Worm (Caenorhabditis elegans): ENCODE results near the gene grd-8.

DNA sequence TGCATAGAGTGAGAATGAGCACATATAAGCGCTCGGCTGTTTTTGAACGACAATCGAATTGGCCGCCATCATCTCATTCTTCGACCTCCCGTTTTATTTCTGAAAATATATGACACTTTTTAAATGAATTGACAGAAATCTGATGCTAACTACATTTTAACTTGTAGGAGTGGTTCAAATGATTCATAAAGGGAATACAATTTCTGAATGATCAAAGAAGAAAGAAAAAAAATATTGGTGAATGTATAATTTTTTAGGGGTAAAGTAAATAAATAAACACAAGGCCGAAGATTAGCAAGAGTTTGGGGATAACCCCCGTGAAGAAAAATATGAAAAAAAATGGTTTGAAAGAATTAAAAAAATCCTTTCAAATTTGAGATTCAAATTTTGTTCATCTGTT is 22.3 kb downstream of the grd-8 start, which contains the start of gene C37C3.11:
- TF ChIP-seq lin-11 (tag; optimal IDR thresholded peaks at IDR 0.05) = no peak
- no peak for TF ChIP-seq lin-39 (tag; optimal IDR thresholded peaks at IDR 0.05)
- TF ChIP-seq unc-62 (GFP tag; optimal IDR thresholded peaks at IDR 0.05) = no peak
- TF ChIP-seq egl-27 (tag; optimal IDR thresholded peaks at IDR 0.05) = no peak
- TF ChIP-seq nhr-237 (tag; optimal IDR thresholded peaks at IDR 0.05) = no peak

Measured in whole organism, L2 larva.